Worm (Caenorhabditis elegans) whole organism, L3 larva: Measurements from ENCODE around the gene Y119D3B.14.
A peak's percentile ranks its signal among the peaks of the same experiment; 100 is the strongest.

Experiments
- R02D3.7 ChIP-seq: fragments of 150-350 bp; optimal IDR thresholded peaks from 2 replicates; lab custom pipeline; 2014; ENCODE audit warnings: missing biosample characterization, missing genetic modification characterization
- aly-2 ChIP-seq: fragments of 150-350 bp; optimal IDR thresholded peaks from 2 replicates; lab custom pipeline; 2014; ENCODE audit warnings: missing biosample characterization, missing genetic modification characterization
- ceh-28 ChIP-seq: fragments of 150-350 bp; optimal IDR thresholded peaks from 2 replicates; lab custom pipeline; 2014; ENCODE audit warnings: missing biosample characterization, missing genetic modification reagents, missing genetic modification characterization
- ceh-82 ChIP-seq: fragments of 150-350 bp; optimal IDR thresholded peaks from 2 replicates; lab custom pipeline; 2014; ENCODE audit warnings: missing biosample characterization, missing genetic modification characterization
- daf-12 ChIP-seq: fragments of 150-350 bp; optimal IDR thresholded peaks from 2 replicates; lab custom pipeline; 2014; ENCODE audit warnings: missing biosample characterization, missing genetic modification reagents, missing genetic modification characterization
- egl-27 ChIP-seq: sonication (generic microtip); optimal IDR thresholded peaks from 4 replicates; lab custom pipeline; 2017; ENCODE audit warnings: missing biosample characterization, missing genetic modification reagents, missing genetic modification characterization
- elt-1 ChIP-seq: fragments of 150-350 bp; optimal IDR thresholded peaks from 2 replicates; lab custom pipeline; 2014; ENCODE audit warnings: missing biosample characterization, missing genetic modification characterization
- elt-2 ChIP-seq: sonication (generic microtip); optimal IDR thresholded peaks from 2 replicates; lab custom pipeline; 2016; ENCODE audit warnings: missing genetic modification reagents, mild to moderate bottlenecking, missing genetic modification characterization, missing compliant biosample characterization
- elt-3 ChIP-seq, 3 experiments: fragments of 150-350 bp in 1 of 3; sonication (generic microtip) in 2 of 3; optimal IDR thresholded peaks; 2 replicates in 2 of 3; 4 replicates in 1 of 3; lab custom pipeline; 2014 to 2017; ENCODE audit warnings: missing biosample characterization in 3 of 3, missing genetic modification characterization in 3 of 3
- fkh-10 ChIP-seq: sonication (generic microtip); optimal IDR thresholded peaks from 2 replicates; lab custom pipeline; 2017; ENCODE audit warnings: missing biosample characterization, missing genetic modification reagents, missing genetic modification characterization
- hmg-11 ChIP-seq: sonication (generic microtip); optimal IDR thresholded peaks from 2 replicates; lab custom pipeline; 2016; ENCODE audit warnings: missing genetic modification characterization, missing compliant biosample characterization
- lin-15B ChIP-seq: fragments of 150-350 bp; optimal IDR thresholded peaks from 2 replicates; lab custom pipeline; 2014; ENCODE audit warnings: missing biosample characterization, missing genetic modification characterization
- lin-39 ChIP-seq: fragments of 150-350 bp; optimal IDR thresholded peaks from 2 replicates; lab custom pipeline; 2018; ENCODE audit warnings: missing biosample characterization, missing genetic modification reagents, missing genetic modification characterization
- lsy-12 ChIP-seq: sonication (generic microtip); optimal IDR thresholded peaks from 2 replicates; lab custom pipeline; 2016; ENCODE audit warnings: mild to moderate bottlenecking, missing genetic modification characterization, missing compliant biosample characterization
- mdl-1 ChIP-seq: fragments of 150-350 bp; optimal IDR thresholded peaks from 2 replicates; lab custom pipeline; 2014; ENCODE audit warnings: missing biosample characterization, missing genetic modification characterization
- mml-1 ChIP-seq: fragments of 150-350 bp; sonication (generic microtip); optimal IDR thresholded peaks from 3 replicates; lab custom pipeline; 2014; ENCODE audit warnings: missing biosample characterization, missing genetic modification characterization
- nfya-1 ChIP-seq: sonication (generic microtip); optimal IDR thresholded peaks from 2 replicates; lab custom pipeline; 2017; ENCODE audit warnings: missing genetic modification characterization, mild to moderate bottlenecking, missing compliant biosample characterization, antibody characterized with exemption, moderate library complexity; ENCODE audit not compliant: insufficient read depth
- nhr-12 ChIP-seq: fragments of 150-350 bp; optimal IDR thresholded peaks from 2 replicates; lab custom pipeline; 2014; ENCODE audit warnings: missing biosample characterization, missing genetic modification characterization
- nhr-23 ChIP-seq: fragments of 150-350 bp; optimal IDR thresholded peaks from 2 replicates; lab custom pipeline; 2014; ENCODE audit warnings: missing biosample characterization, missing genetic modification reagents, missing genetic modification characterization
- nhr-237 ChIP-seq: fragments of 150-350 bp; optimal IDR thresholded peaks from 2 replicates; lab custom pipeline; 2014; ENCODE audit warnings: missing biosample characterization, missing genetic modification characterization
- nhr-25 ChIP-seq: sonication (generic microtip); optimal IDR thresholded peaks from 2 replicates; lab custom pipeline; 2017; ENCODE audit warnings: missing biosample characterization, missing genetic modification characterization
- nhr-28 ChIP-seq: fragments of 150-350 bp; optimal IDR thresholded peaks from 2 replicates; lab custom pipeline; 2014; ENCODE audit warnings: missing biosample characterization, missing genetic modification characterization
- nhr-76 ChIP-seq: fragments of 150-350 bp; sonication (generic microtip); optimal IDR thresholded peaks from 5 replicates; lab custom pipeline; 2014; ENCODE audit warnings: missing biosample characterization, missing genetic modification characterization
- nhr-77 ChIP-seq: fragments of 150-350 bp; optimal IDR thresholded peaks from 2 replicates; lab custom pipeline; 2014; ENCODE audit warnings: missing biosample characterization, missing genetic modification characterization
- pha-4 ChIP-seq: fragments of 150-350 bp; optimal IDR thresholded peaks from 2 replicates; lab custom pipeline; 2014; ENCODE audit warnings: missing biosample characterization, missing genetic modification reagents, missing genetic modification characterization
- pqm-1 ChIP-seq: fragments of 150-350 bp; optimal IDR thresholded peaks from 2 replicates; lab custom pipeline; 2017; ENCODE audit warnings: missing biosample characterization, missing genetic modification characterization, inconsistent platforms
- sea-2 ChIP-seq: fragments of 150-350 bp; sonication (generic microtip); optimal IDR thresholded peaks from 4 replicates; lab custom pipeline; 2014; ENCODE audit warnings: missing biosample characterization, missing genetic modification reagents, missing genetic modification characterization
- skn-1 ChIP-seq: fragments of 150-350 bp; optimal IDR thresholded peaks from 2 replicates; lab custom pipeline; 2014; ENCODE audit warnings: missing biosample characterization, missing genetic modification characterization
- snpc-4 ChIP-seq: fragments of 150-350 bp; optimal IDR thresholded peaks from 2 replicates; lab custom pipeline; 2014; ENCODE audit warnings: missing biosample characterization, missing genetic modification characterization
- unc-39 ChIP-seq: sonication (generic microtip); optimal IDR thresholded peaks from 4 replicates; lab custom pipeline; 2017; ENCODE audit warnings: missing biosample characterization, missing genetic modification characterization
- unc-62 ChIP-seq: fragments of 150-350 bp; sonication (generic microtip); optimal IDR thresholded peaks from 4 replicates; lab custom pipeline; 2014; ENCODE audit warnings: missing biosample characterization, missing genetic modification reagents, missing genetic modification characterization
- ztf-11 ChIP-seq: fragments of 150-350 bp; optimal IDR thresholded peaks from 2 replicates; lab custom pipeline; 2014; ENCODE audit warnings: missing biosample characterization, missing genetic modification characterization
- ztf-4 ChIP-seq: fragments of 150-350 bp; optimal IDR thresholded peaks from 2 replicates; lab custom pipeline; 2014; ENCODE audit warnings: missing biosample characterization, missing genetic modification characterization

Y119D3B.14 gene

ce11 chrIII:1193326-1193862, at the start of gene Y119D3B.14:
TSS of gene Y119D3B.14 (minus strand) at chrIII:1193812.
- no peak for TF ChIP-seq aly-2 (tag; lab: Kevin White, UChicago)
- TF ChIP-seq ceh-28 (tag; lab: Kevin White, UChicago): peak; percentile 50
- TF ChIP-seq, all 47 proteins: peak for 1

- TF ChIP-seq ztf-4 (tag; lab: Kevin White, UChicago) (no peak), pha-4 (tag; lab: Kevin White, UChicago) (peak; percentile 49), elt-2 (peak; percentile 18), hmg-11 (tag; lab: Kevin White, UChicago) (peak; percentile 72), ceh-82 (tag; lab: Kevin White, UChicago) (no peak), lin-15B (tag; lab: Kevin White, UChicago) (peak; percentile 14), pqm-1 (tag; lab: Kevin White, UChicago) (peak; percentile 32), nhr-77 (tag; lab: Kevin White, UChicago) (no peak), nfya-1 (peak; percentile 48)
These were observed 49.6 kb upstream of the Y119D3B.14 start, which contains the start of gene fbxa-63 for ce11 chrIII:1243199-1243598. TSS of gene fbxa-63 (plus strand) at chrIII:1243508.

- TF ChIP-seq nhr-23 (peak; percentile 42), elt-1 (tag; lab: Kevin White, UChicago) (peak; percentile 88), mml-1 (tag; lab: Kevin White, UChicago) (no peak), nhr-76 (no peak)
These were observed 45.1 kb upstream of the Y119D3B.14 start, which contains the start of gene fbxa-61 for ce11 chrIII:1238704-1239103. TSS of gene fbxa-61 (plus strand) at chrIII:1239048.

ce11 chrIII:1231186-1231585, 37.6 kb upstream of the Y119D3B.14 start:
- TF ChIP-seq fkh-10 (GFP tag; lab: Kevin White, UChicago): no peak
- TF ChIP-seq lin-39 (tag; lab: Kevin White, UChicago): peak; percentile 20

ce11 chrIII:1230672-1231071, 37.1 kb upstream of the Y119D3B.14 start:
- TF ChIP-seq hmg-11 (tag; lab: Kevin White, UChicago): no peak
- no peak for TF ChIP-seq nhr-28 (tag; lab: Kevin White, UChicago)
- no peak for TF ChIP-seq ceh-28 (tag; lab: Kevin White, UChicago)
- no peak for TF ChIP-seq unc-39 (tag; lab: Kevin White, UChicago)
- no peak for TF ChIP-seq elt-2
- no peak for TF ChIP-seq lin-15B (tag; lab: Kevin White, UChicago)
- no peak for TF ChIP-seq ztf-11
- no peak for TF ChIP-seq unc-62 (GFP tag; lab: Kevin White, UChicago)
- no peak for TF ChIP-seq sea-2
- no peak for TF ChIP-seq aly-2 (tag; lab: Kevin White, UChicago)
- no peak for TF ChIP-seq nhr-237 (tag; lab: Kevin White, UChicago)
- no peak for TF ChIP-seq elt-3 (tag; optimal IDR thresholded peaks at IDR 0.05; lab: Kevin White, UChicago)
- TF ChIP-seq skn-1 (tag; lab: Kevin White, UChicago): no peak
- no peak for TF ChIP-seq nhr-25 (tag; lab: Kevin White, UChicago)
- no peak for TF ChIP-seq daf-12
- TF ChIP-seq mml-1 (tag; lab: Kevin White, UChicago): no peak
- no peak for TF ChIP-seq elt-1 (tag; lab: Kevin White, UChicago)
- TF ChIP-seq nhr-76: no peak
- no peak for TF ChIP-seq mdl-1 (tag; lab: Kevin White, UChicago)

- TF ChIP-seq nhr-23: no peak
- no peak for TF ChIP-seq R02D3.7 (tag; lab: Kevin White, UChicago)
- TF ChIP-seq nhr-12: no peak
- no peak for TF ChIP-seq lsy-12
- no peak for TF ChIP-seq nfya-1
- no peak for TF ChIP-seq nhr-28 (tag; lab: Kevin White, UChicago)
- no peak for TF ChIP-seq snpc-4
- no peak for TF ChIP-seq egl-27
- TF ChIP-seq skn-1 (tag; lab: Kevin White, UChicago): no peak
- no peak for TF ChIP-seq fkh-10 (GFP tag; lab: Kevin White, UChicago)
- TF ChIP-seq ceh-28 (tag; lab: Kevin White, UChicago): no peak
These were observed 36.6 kb upstream of the Y119D3B.14 start, which contains the start of gene pes-4 for ce11 chrIII:1230174-1230573. TSS of gene pes-4 (minus strand) at chrIII:1230274.
